Worm (Caenorhabditis elegans): ENCODE data around the gene H32C10.1.

The H32C10.1 gene

DNA sequence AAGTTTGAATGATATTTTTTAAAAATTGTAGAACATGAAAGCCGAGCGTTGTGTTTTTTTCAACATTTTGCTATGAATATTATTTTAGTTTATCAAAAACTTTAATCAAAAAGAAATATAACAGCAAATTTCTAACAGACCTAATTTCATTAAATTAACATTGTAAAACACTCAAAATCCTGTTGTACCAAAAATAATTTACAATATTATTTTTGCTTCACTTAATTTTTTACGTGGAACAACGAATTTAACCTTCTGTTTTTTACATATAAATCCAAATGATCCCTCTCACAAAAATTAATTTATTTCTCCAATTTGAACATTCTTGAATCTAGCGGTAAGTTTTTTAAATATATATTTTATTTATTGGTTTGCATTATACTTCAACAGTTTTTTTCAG is at the start of gene H32C10.1:
Gene H32C10.1, plus strand, starts transcription at position 301 of the 400 bp plus-strand sequence.
- no peak for TF ChIP-seq ztf-6 (GFP tag; IDR thresholded peaks at IDR 0.05)
- TF ChIP-seq Y53G8AR.9 (GFP tag; conservative IDR thresholded peaks at IDR 0.05): no peak
- no peak for TF ChIP-seq snpc-1.3 (tag; optimal IDR thresholded peaks at IDR 0.05; ENCODE audit: insufficient read depth)
- no peak for TF ChIP-seq bed-2 (GFP tag; IDR thresholded peaks at IDR 0.05)
- TF ChIP-seq lin-26 (GFP tag; IDR thresholded peaks at IDR 0.05): no peak
- TF ChIP-seq tbp1 (GFP tag; optimal IDR thresholded peaks at IDR 0.05): no peak
- no peak for TF ChIP-seq nfya-1 (tag; optimal IDR thresholded peaks at IDR 0.05; ENCODE audit: borderline replicate concordance, insufficient read depth)

- no peak for TF ChIP-seq lir-1 (GFP tag; conservative IDR thresholded peaks at IDR 0.05)
- TF ChIP-seq ztf-25 (GFP tag; IDR thresholded peaks at IDR 0.05): no peak
- TF ChIP-seq ceh-79 (tag; optimal IDR thresholded peaks at IDR 0.05): no peak
Observed at ce11 chrIV:5884500-5884899, 49.6 kb upstream of the H32C10.1 start, which contains the start of gene H04M03.11. Gene H04M03.11 (minus strand): TSS chrIV:5884600.

ce11 chrIV:5885180-5885887 is 48.8 kb upstream of the H32C10.1 start, which contains the start of gene glf-1:
Gene glf-1 (plus strand): TSS chrIV:5885835.
- TF ChIP-seq snpc-1.3 (tag; optimal IDR thresholded peaks at IDR 0.05; ENCODE audit: insufficient read depth) (no peak), B0336.3 (GFP tag; IDR thresholded peaks at IDR 0.05) (no peak), fkh-3 (tag; optimal IDR thresholded peaks at IDR 0.05) (no peak), F23B12.7 (tag; optimal IDR thresholded peaks at IDR 0.05; ENCODE audit: insufficient read depth) (no peak), him-1 (tag; optimal IDR thresholded peaks at IDR 0.05) (no peak), ztf-28 (GFP tag; IDR thresholded peaks at IDR 0.05) (no peak)

- TF ChIP-seq nfya-1 (tag; optimal IDR thresholded peaks at IDR 0.05; ENCODE audit: borderline replicate concordance, insufficient read depth) (no peak), sdz-38 (tag; optimal IDR thresholded peaks at IDR 0.05) (no peak), attf-6 (GFP tag; IDR thresholded peaks at IDR 0.05) (no peak), ccch-3 (GFP tag; optimal IDR thresholded peaks at IDR 0.05) (no peak), repo-1 (tag; optimal IDR thresholded peaks at IDR 0.05) (no peak), fkh-3 (tag; optimal IDR thresholded peaks at IDR 0.05) (no peak), sea-2 (GFP tag; IDR thresholded peaks at IDR 0.05) (no peak)
Observed at ce11 chrIV:5886605-5887004, 47.5 kb upstream of the H32C10.1 start.

DNA sequence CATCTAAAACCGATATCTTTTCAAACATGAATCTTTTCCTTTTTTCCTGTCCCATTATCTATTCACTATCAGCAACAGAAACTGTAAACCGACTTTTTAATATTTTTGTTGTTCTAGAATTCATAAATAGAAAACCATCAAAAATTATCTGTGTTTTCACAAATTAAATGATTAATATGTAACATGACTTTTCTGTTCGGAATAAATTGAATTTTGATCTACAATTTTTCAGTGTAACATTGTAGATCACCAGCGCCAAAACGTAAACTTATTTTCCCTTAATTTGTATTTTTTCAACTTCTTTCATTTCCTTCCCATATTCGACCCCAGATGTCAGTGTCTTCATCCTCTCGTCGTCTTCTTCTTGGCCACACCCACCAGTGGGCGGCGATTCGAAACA is 42.9 kb upstream of the H32C10.1 start, which contains the start of gene H04M03.3:
Gene H04M03.3, plus strand, starts transcription at position 301 of the 400 bp plus-strand sequence.
- TF ChIP-seq K11D2.4 (GFP tag; IDR thresholded peaks at IDR 0.05) (no peak), efl-1 (GFP tag; optimal IDR thresholded peaks at IDR 0.05) (peak; percentile 8), F39B2.1 (GFP tag; IDR thresholded peaks at IDR 0.05) (no peak), egrh-3 (GFP tag; IDR thresholded peaks at IDR 0.05) (no peak), lag-1 (GFP tag; IDR thresholded peaks at IDR 0.05) (no peak), lin-26 (GFP tag; IDR thresholded peaks at IDR 0.05) (no peak), K12H6.12 (tag; optimal IDR thresholded peaks at IDR 0.05) (no peak)

- TF ChIP-seq dpl-1 (GFP tag; optimal IDR thresholded peaks at IDR 0.05) (no peak), nfya-1 (tag; optimal IDR thresholded peaks at IDR 0.05; ENCODE audit: borderline replicate concordance, insufficient read depth) (no peak), him-1 (tag; optimal IDR thresholded peaks at IDR 0.05) (no peak), mel-28 (tag; optimal IDR thresholded peaks at IDR 0.05; ENCODE audit: borderline replicate concordance) (no peak), hlh-12 (tag; optimal IDR thresholded peaks at IDR 0.05) (no peak), mes-4 (tag; optimal IDR thresholded peaks at IDR 0.05) (no peak), xnd-1 (tag; optimal IDR thresholded peaks at IDR 0.05) (no peak), nhr-27 (tag; optimal IDR thresholded peaks at IDR 0.05) (no peak)
Observed at ce11 chrIV:5895190-5895589, 39.0 kb upstream of the H32C10.1 start, which contains the start of gene nspb-6. Gene nspb-6 (plus strand): TSS chrIV:5895490.

Measured in whole organism, young adult.